Worm (Caenorhabditis elegans) whole organism, early embryonic: ENCODE measurements around the gene clec-82.

ENCODE experiments used
- F13C5.2 ChIP-seq: sonication (generic microtip); optimal IDR thresholded peaks from 2 replicates; lab custom pipeline; 2017; ENCODE audit warnings: mild to moderate bottlenecking, missing genetic modification characterization, inconsistent platforms, missing compliant biosample characterization
- aly-1 ChIP-seq: sonication (generic microtip); optimal IDR thresholded peaks from 2 replicates; lab custom pipeline; 2016; ENCODE audit warnings: missing genetic modification characterization, missing compliant biosample characterization
- ama-1 ChIP-seq: fragments of 150-350 bp; optimal IDR thresholded peaks from 2 replicates; lab custom pipeline; 2014
- ceh-36 ChIP-seq: sonication (generic microtip); optimal IDR thresholded peaks from 2 replicates; lab custom pipeline; 2016; ENCODE audit warnings: missing genetic modification characterization, inconsistent platforms, missing compliant biosample characterization
- ets-7 ChIP-seq: sonication (generic microtip); optimal IDR thresholded peaks from 2 replicates; lab custom pipeline; 2016; ENCODE audit warnings: missing genotype, missing genetic modification characterization, missing compliant biosample characterization
- tbx-11 ChIP-seq: fragments of 200-800 bp; sonication (Bioruptor generic); IDR thresholded peaks from 2 replicates; pipeline ENCODE4 v1.3.6; 2022; ENCODE audit warnings: missing genetic modification characterization, missing compliant biosample characterization
- tbx-37 ChIP-seq: fragments of 200-800 bp; sonication (Bioruptor generic); conservative IDR thresholded peaks from 2 replicates; pipeline ENCODE4 v1.3.6; 2022; ENCODE audit warnings: missing genetic modification reagents, missing genetic modification characterization, missing compliant biosample characterization
- tra-4 ChIP-seq: sonication (generic microtip); optimal IDR thresholded peaks from 2 replicates; lab custom pipeline; 2017; ENCODE audit warnings: missing genetic modification characterization, missing compliant biosample characterization

DNA sequence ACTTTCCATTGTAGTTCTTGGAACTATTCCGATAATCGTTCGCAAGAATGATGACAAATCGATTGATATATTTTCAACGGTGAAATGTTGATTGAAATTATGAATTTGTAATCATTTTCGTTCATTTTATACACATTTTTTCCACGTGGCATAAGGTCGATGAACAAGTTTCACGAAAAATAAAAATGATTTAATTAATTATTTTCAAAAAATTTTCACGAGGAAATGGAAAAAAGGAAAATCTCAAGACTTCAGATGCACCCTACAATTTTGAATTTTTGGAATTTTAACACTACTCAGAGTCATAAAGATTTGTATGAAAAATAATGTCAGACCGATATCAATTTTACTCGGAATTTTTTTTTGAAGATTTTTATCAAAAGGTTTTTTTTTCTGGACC, 15.8 kb upstream of the clec-82 start, which contains the start of gene Y54G2A.13:
- TF ChIP-seq tbx-37 (GFP tag; lab: Robert Waterston, UW) (no peak), F13C5.2 (tag; lab: Kevin White, UChicago) (no peak), ama-1 (lab: Kevin White, UChicago) (no peak), ets-7 (tag; lab: Kevin White, UChicago) (no peak), aly-1 (tag; lab: Kevin White, UChicago) (no peak), tra-4 (no peak), ceh-36 (tag; lab: Kevin White, UChicago) (no peak), tbx-11 (GFP tag; lab: Robert Waterston, UW) (no peak)
